Worm (Caenorhabditis elegans) whole organism, L2 larva: ENCODE measurements around the gene cyh-1.
"Not testable (repeated sequence)": the region's sequence is repeated elsewhere in the genome, so short reads cannot be mapped to it uniquely, and the experiment has no call there.

ENCODE experiments used
- C34F6.9 ChIP-seq: fragments of 150-350 bp; optimal IDR thresholded peaks from 2 replicates; lab custom pipeline; 2014; ENCODE audit warnings: missing biosample characterization, missing genetic modification characterization
- F13H6.1 ChIP-seq: sonication (generic microtip); optimal IDR thresholded peaks from 2 replicates; lab custom pipeline; 2016; ENCODE audit warnings: missing genetic modification characterization, missing compliant biosample characterization
- R02D3.7 ChIP-seq: fragments of 150-350 bp; optimal IDR thresholded peaks from 2 replicates; lab custom pipeline; 2014; ENCODE audit warnings: missing biosample characterization, missing genetic modification characterization
- Y55F3AM.14 ChIP-seq: fragments of 200-800 bp; sonication (Bioruptor generic); optimal IDR thresholded peaks from 2 replicates; lab custom pipeline; 2018; ENCODE audit warnings: mild to moderate bottlenecking, missing genetic modification characterization, missing compliant biosample characterization
- alr-1 ChIP-seq: fragments of 150-350 bp; optimal IDR thresholded peaks from 2 replicates; lab custom pipeline; 2014; ENCODE audit warnings: missing biosample characterization, missing genetic modification characterization
- aly-2 ChIP-seq: fragments of 150-350 bp; optimal IDR thresholded peaks from 2 replicates; lab custom pipeline; 2014; ENCODE audit warnings: missing biosample characterization, missing genetic modification characterization
- ama-1 ChIP-seq: fragments of 150-350 bp; optimal IDR thresholded peaks from 2 replicates; lab custom pipeline; 2018; ENCODE audit warnings: inconsistent platforms
- blmp-1 ChIP-seq: sonication (generic microtip); optimal IDR thresholded peaks from 2 replicates; lab custom pipeline; 2017; ENCODE audit warnings: missing genetic modification characterization, mild to moderate bottlenecking, missing compliant biosample characterization, antibody characterized with exemption, moderate library complexity; ENCODE audit not compliant: insufficient read depth
- ceh-16 ChIP-seq: fragments of 150-350 bp; optimal IDR thresholded peaks from 2 replicates; lab custom pipeline; 2014; ENCODE audit warnings: missing biosample characterization, missing genetic modification characterization
- ceh-82 ChIP-seq: fragments of 150-350 bp; optimal IDR thresholded peaks from 2 replicates; lab custom pipeline; 2014; ENCODE audit warnings: missing biosample characterization, missing genetic modification characterization
- crh-2 ChIP-seq: sonication (generic microtip); optimal IDR thresholded peaks from 2 replicates; lab custom pipeline; 2017; ENCODE audit warnings: missing biosample characterization, missing genetic modification characterization
- elt-1 ChIP-seq: fragments of 150-350 bp; optimal IDR thresholded peaks from 2 replicates; lab custom pipeline; 2014; ENCODE audit warnings: missing biosample characterization, missing genetic modification characterization
- elt-3 ChIP-seq: sonication (generic microtip); optimal IDR thresholded peaks from 2 replicates; lab custom pipeline; 2017; ENCODE audit warnings: missing biosample characterization, missing genetic modification characterization
- fos-1 ChIP-seq: fragments of 150-350 bp; optimal IDR thresholded peaks from 2 replicates; lab custom pipeline; 2014; ENCODE audit warnings: missing biosample characterization, missing genetic modification characterization
- gmeb-1 ChIP-seq: fragments of 150-350 bp; optimal IDR thresholded peaks from 2 replicates; lab custom pipeline; 2014; ENCODE audit warnings: missing biosample characterization, missing genetic modification characterization
- lin-11 ChIP-seq: fragments of 150-350 bp; sonication (generic microtip); optimal IDR thresholded peaks from 2 replicates; lab custom pipeline; 2014; ENCODE audit warnings: missing biosample characterization, missing genetic modification characterization, inconsistent platforms, mixed read lengths
- lin-13 ChIP-seq: fragments of 150-350 bp; optimal IDR thresholded peaks from 2 replicates; lab custom pipeline; 2014; ENCODE audit warnings: missing biosample characterization, missing genetic modification reagents, missing genetic modification characterization
- lin-39 ChIP-seq: fragments of 150-350 bp; optimal IDR thresholded peaks from 2 replicates; lab custom pipeline; 2014; ENCODE audit warnings: missing biosample characterization, missing genetic modification reagents, missing genetic modification characterization
- lsy-2 ChIP-seq, 2 experiments: fragments of 150-350 bp in 1 of 2; sonication (generic microtip) in 1 of 2; optimal IDR thresholded peaks; 2 replicates each; lab custom pipeline; 2014 to 2017; ENCODE audit warnings: missing biosample characterization in 2 of 2, missing genetic modification characterization in 2 of 2
- mab-5 ChIP-seq: fragments of 150-350 bp; optimal IDR thresholded peaks from 2 replicates; lab custom pipeline; 2014; ENCODE audit warnings: missing biosample characterization, missing genetic modification characterization
- mbf-1 ChIP-seq: sonication (generic microtip); optimal IDR thresholded peaks from 2 replicates; lab custom pipeline; 2017; ENCODE audit warnings: missing biosample characterization, missing genetic modification characterization
- mdl-1 ChIP-seq, 2 experiments: fragments of 150-350 bp in 1 of 2; sonication (generic microtip) in 1 of 2; optimal IDR thresholded peaks; 2 replicates each; lab custom pipeline; 2017; ENCODE audit warnings: missing biosample characterization in 2 of 2, missing genetic modification characterization in 2 of 2
- nhr-10 ChIP-seq: sonication (generic microtip); optimal IDR thresholded peaks from 2 replicates; lab custom pipeline; 2017; ENCODE audit warnings: missing biosample characterization, missing genetic modification characterization
- nhr-11 ChIP-seq: fragments of 150-350 bp; optimal IDR thresholded peaks from 2 replicates; lab custom pipeline; 2014; ENCODE audit warnings: missing biosample characterization, missing genetic modification characterization
- nhr-12 ChIP-seq: fragments of 150-350 bp; optimal IDR thresholded peaks from 2 replicates; lab custom pipeline; 2014; ENCODE audit warnings: missing biosample characterization, missing genetic modification characterization
- nhr-129 ChIP-seq: fragments of 150-350 bp; optimal IDR thresholded peaks from 2 replicates; lab custom pipeline; 2014; ENCODE audit warnings: missing biosample characterization, missing genetic modification characterization
- nhr-21 ChIP-seq: fragments of 150-350 bp; optimal IDR thresholded peaks from 2 replicates; lab custom pipeline; 2014; ENCODE audit warnings: missing biosample characterization, missing genetic modification characterization
- nhr-23 ChIP-seq: fragments of 150-350 bp; optimal IDR thresholded peaks from 2 replicates; lab custom pipeline; 2014; ENCODE audit warnings: missing biosample characterization, missing genetic modification reagents, missing genetic modification characterization
- nhr-25 ChIP-seq: fragments of 150-350 bp; sonication (generic microtip); optimal IDR thresholded peaks from 3 replicates; lab custom pipeline; 2014; ENCODE audit warnings: missing biosample characterization, missing genetic modification characterization
- nhr-6 ChIP-seq: fragments of 150-350 bp; optimal IDR thresholded peaks from 2 replicates; lab custom pipeline; 2014; ENCODE audit warnings: missing biosample characterization, missing genetic modification characterization
- nhr-77 ChIP-seq: fragments of 150-350 bp; optimal IDR thresholded peaks from 2 replicates; lab custom pipeline; 2014; ENCODE audit warnings: missing biosample characterization, missing genetic modification characterization
- peb-1 ChIP-seq: fragments of 150-350 bp; optimal IDR thresholded peaks from 2 replicates; lab custom pipeline; 2014; ENCODE audit warnings: missing biosample characterization, missing genetic modification characterization
- sma-3 ChIP-seq: sonication (generic microtip); optimal IDR thresholded peaks from 2 replicates; lab custom pipeline; 2016; ENCODE audit warnings: missing genetic modification reagents, missing genetic modification characterization, missing compliant biosample characterization
- sma-9 ChIP-seq, 2 experiments: fragments of 150-350 bp in 1 of 2; sonication (generic microtip) in 1 of 2; optimal IDR thresholded peaks; 2 replicates each; lab custom pipeline; 2014 to 2016; ENCODE audit warnings: missing genetic modification characterization in 2 of 2, mild to moderate bottlenecking in 1 of 2, missing biosample characterization in 1 of 2, missing compliant biosample characterization in 1 of 2, missing genetic modification reagents in 1 of 2, moderate library complexity in 1 of 2
- snpc-4 ChIP-seq: fragments of 150-350 bp; optimal IDR thresholded peaks from 2 replicates; lab custom pipeline; 2014; ENCODE audit warnings: missing biosample characterization, missing genetic modification characterization
- unc-39 ChIP-seq: fragments of 150-350 bp; optimal IDR thresholded peaks from 2 replicates; lab custom pipeline; 2014; ENCODE audit warnings: missing biosample characterization, missing genetic modification characterization
- unc-55 ChIP-seq: fragments of 150-350 bp; sonication (generic microtip); optimal IDR thresholded peaks from 3 replicates; lab custom pipeline; 2014; ENCODE audit warnings: missing biosample characterization, missing genetic modification reagents, missing genetic modification characterization
- unc-62 ChIP-seq: fragments of 150-350 bp; optimal IDR thresholded peaks from 2 replicates; lab custom pipeline; 2014; ENCODE audit warnings: missing biosample characterization, missing genetic modification reagents, missing genetic modification characterization
- zag-1 ChIP-seq: fragments of 150-350 bp; optimal IDR thresholded peaks from 2 replicates; lab custom pipeline; 2014; ENCODE audit warnings: missing biosample characterization, missing genetic modification characterization
- ztf-4 ChIP-seq: fragments of 150-350 bp; optimal IDR thresholded peaks from 2 replicates; lab custom pipeline; 2014; ENCODE audit warnings: missing biosample characterization, missing genetic modification characterization

cyh-1 gene

ce11 chrII:3481584-3481983, 23.2 kb upstream of the cyh-1 start, which contains the start of gene Y49F6B.8:
Gene Y49F6B.8 (minus strand): TSS chrII:3481684.
- TF ChIP-seq unc-62: no peak
- no peak for TF ChIP-seq Y55F3AM.14 (GFP tag; lab: Kevin White, UChicago)
- no peak for TF ChIP-seq blmp-1 (tag; lab: Kevin White, UChicago)
- TF ChIP-seq ceh-82: no peak
- no peak for TF ChIP-seq mbf-1 (tag; lab: Kevin White, UChicago)
- TF ChIP-seq sma-9 (GFP tag; optimal IDR thresholded peaks at IDR 0.05; lab: Kevin White, UChicago): no peak
- no peak for TF ChIP-seq sma-9 (tag; optimal IDR thresholded peaks at IDR 0.05; lab: Kevin White, UChicago)
- no peak for TF ChIP-seq mab-5 (tag; lab: Kevin White, UChicago)
- TF ChIP-seq elt-1 (tag; lab: Kevin White, UChicago): no peak
- no peak for TF ChIP-seq unc-39 (tag; lab: Kevin White, UChicago)
- no peak for TF ChIP-seq snpc-4 (tag; lab: Kevin White, UChicago)
- TF ChIP-seq zag-1 (tag; lab: Kevin White, UChicago): no peak
- no peak for TF ChIP-seq fos-1 (tag; lab: Kevin White, UChicago)
- no peak for TF ChIP-seq unc-55
- TF ChIP-seq mdl-1 (tag; optimal IDR thresholded peaks at IDR 0.05; lab: Kevin White, UChicago): no peak
- TF ChIP-seq elt-3: no peak
- TF ChIP-seq aly-2 (tag; lab: Kevin White, UChicago): no peak
- TF ChIP-seq C34F6.9 (tag; lab: Kevin White, UChicago): no peak
- TF ChIP-seq nhr-12 (tag; lab: Kevin White, UChicago): no peak

- TF ChIP-seq elt-3 (no peak), C34F6.9 (tag; lab: Kevin White, UChicago) (peak; percentile 67), lsy-2 (tag; optimal IDR thresholded peaks at IDR 0.05; lab: Kevin White, UChicago) (peak in 1 of 2 experiments; percentile 37), F13H6.1 (tag; lab: Kevin White, UChicago) (peak; percentile 41), mab-5 (tag; lab: Kevin White, UChicago) (peak; percentile 27), ama-1 (lab: Kevin White, UChicago) (no peak), sma-3 (GFP tag; lab: Kevin White, UChicago) (peak; percentile 53), nhr-25 (no peak), lin-13 (GFP tag; lab: Kevin White, UChicago) (peak; percentile 74), fos-1 (tag; lab: Kevin White, UChicago) (no peak), unc-55 (peak; percentile 79), ceh-82 (no peak), lin-11 (no peak), nhr-77 (tag; lab: Kevin White, UChicago) (no peak)
Measured at ce11 chrII:3482231-3482630, 22.6 kb upstream of the cyh-1 start, which contains the start of gene smu-2. Gene smu-2 (plus strand): TSS chrII:3482408.

ce11 chrII:3490797-3491196, 14.0 kb upstream of the cyh-1 start, which contains the start of gene fbxb-112:
Gene fbxb-112 (plus strand): TSS chrII:3491097.
- TF ChIP-seq R02D3.7; ztf-4 (tag; lab: Kevin White, UChicago); nhr-129 (tag; lab: Kevin White, UChicago): not testable (repeated sequence)

ce11 chrII:3499386-3499785, 5.4 kb upstream of the cyh-1 start, which contains the start of gene Y49F6B.9:
Gene Y49F6B.9 (minus strand): TSS chrII:3499387.
- TF ChIP-seq mbf-1 (tag; lab: Kevin White, UChicago) (no peak), unc-55 (no peak), unc-62 (no peak), nhr-11 (tag; lab: Kevin White, UChicago) (no peak), nhr-23 (tag; lab: Kevin White, UChicago) (no peak), lin-39 (no peak), ceh-82 (no peak), ztf-4 (tag; lab: Kevin White, UChicago) (no peak), alr-1 (no peak), crh-2 (no peak)

ce11 chrII:3500373-3500772, 4.4 kb upstream of the cyh-1 start:
- TF ChIP-seq nhr-6 (tag; lab: Kevin White, UChicago) (no peak), Y55F3AM.14 (GFP tag; lab: Kevin White, UChicago) (no peak), elt-3 (no peak), ceh-16 (tag; lab: Kevin White, UChicago) (no peak), nhr-21 (no peak), nhr-77 (tag; lab: Kevin White, UChicago) (no peak), unc-62 (no peak), lin-11 (no peak), mab-5 (tag; lab: Kevin White, UChicago) (no peak), nhr-12 (tag; lab: Kevin White, UChicago) (no peak), ztf-4 (tag; lab: Kevin White, UChicago) (no peak), gmeb-1 (tag; lab: Kevin White, UChicago) (no peak), nhr-10 (tag; lab: Kevin White, UChicago) (no peak), crh-2 (no peak), nhr-23 (tag; lab: Kevin White, UChicago) (no peak), sma-9 (GFP tag; optimal IDR thresholded peaks at IDR 0.05; lab: Kevin White, UChicago) (no peak), sma-9 (tag; optimal IDR thresholded peaks at IDR 0.05; lab: Kevin White, UChicago) (no peak), peb-1 (tag; lab: Kevin White, UChicago) (no peak)
